Fruit fly (Drosophila melanogaster): Measurements from ENCODE around the gene CG43703.

CG43703 gene

DNA sequence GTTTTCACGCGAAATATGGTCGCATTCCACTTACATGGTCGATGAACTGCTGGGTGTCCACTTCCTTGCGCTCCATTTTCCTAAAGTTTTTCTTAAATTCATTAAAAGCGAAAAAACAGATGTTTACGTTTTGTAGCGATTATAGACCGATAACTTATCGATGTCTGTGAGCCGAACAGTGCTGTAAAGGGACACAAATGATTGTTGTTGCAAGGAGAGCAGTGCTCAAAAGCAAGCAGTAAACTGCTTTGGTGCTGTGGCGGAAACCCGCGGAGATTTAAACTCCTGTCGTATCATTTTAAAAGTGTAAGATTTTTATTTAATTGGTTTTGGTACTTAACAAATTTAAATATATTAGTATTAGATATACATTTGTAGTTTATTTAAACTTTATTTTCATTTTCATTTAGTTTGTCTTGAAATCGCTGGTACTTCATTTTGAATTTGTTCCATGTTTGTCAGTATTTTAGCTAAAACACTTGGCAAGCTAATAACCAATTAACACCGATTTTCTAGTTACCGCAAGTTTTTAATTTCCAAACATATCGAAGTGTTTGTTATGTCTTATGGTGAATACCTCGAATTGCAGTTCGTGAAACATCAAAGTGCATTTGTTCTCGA lies 48.1 kb downstream of the CG43703 start, which contains the start of gene CG3407 (continued):
- peak; percentile 49 for TF ChIP-seq CG9609 (GFP tag; optimal IDR thresholded peaks at IDR 0.05)
- peak; percentile 68 for TF ChIP-seq unc-4 (GFP tag; IDR thresholded peaks at IDR 0.05; ENCODE audit: partially characterized antibody)
- peak; percentile 7 for TF ChIP-seq CG4820 (GFP tag; optimal IDR thresholded peaks at IDR 0.05)
- peak; percentile 61 for TF ChIP-seq her (GFP tag; optimal IDR thresholded peaks at IDR 0.05)
- peak; percentile 33 for TF ChIP-seq CG2712 (tag; optimal IDR thresholded peaks at IDR 0.05)
- TF ChIP-seq pzg (GFP tag; optimal IDR thresholded peaks at IDR 0.05) = peak; percentile 85
- TF ChIP-seq fd102C (GFP tag; optimal IDR thresholded peaks at IDR 0.05) = peak; percentile 18
- TF ChIP-seq dmrt11E (tag; optimal IDR thresholded peaks at IDR 0.05) = peak; percentile 9
- no peak for TF ChIP-seq Fer2 (tag; optimal IDR thresholded peaks at IDR 0.05)
- TF ChIP-seq al (GFP tag; IDR thresholded peaks at IDR 0.05) = peak; percentile 13; the same call in 1 of the 2 replicates

DNA sequence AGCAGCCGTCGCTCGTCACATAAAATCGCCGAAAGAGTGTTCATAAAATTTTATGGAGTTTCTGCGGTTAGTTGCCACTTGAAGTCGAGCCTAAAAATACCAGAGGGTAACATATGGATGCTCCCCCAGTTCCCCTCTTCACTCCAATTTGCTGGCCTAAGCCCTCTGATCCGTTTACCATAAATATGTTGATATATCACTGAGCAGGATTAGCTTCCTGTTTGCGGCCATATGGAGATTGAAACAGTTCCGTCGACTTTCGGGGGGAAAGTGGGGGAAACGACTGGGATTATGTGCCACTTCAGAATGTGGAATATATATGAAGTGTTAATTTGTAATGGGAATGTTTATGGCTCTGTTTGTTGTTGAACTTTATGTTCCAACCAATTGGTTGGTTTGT lies 48.9 kb downstream of the CG43703 start:
- no peak for TF ChIP-seq CG31388 (GFP tag; optimal IDR thresholded peaks at IDR 0.05)
- TF ChIP-seq pfk (GFP tag; optimal IDR thresholded peaks at IDR 0.05) = peak; percentile 30
- TF ChIP-seq zen (tag; optimal IDR thresholded peaks at IDR 0.05) = no peak
- no peak for TF ChIP-seq CG14050 (GFP tag; IDR thresholded peaks at IDR 0.05)
- no peak for TF ChIP-seq CG16779 (GFP tag; IDR thresholded peaks at IDR 0.05)
- TF ChIP-seq cwo (GFP tag; optimal IDR thresholded peaks at IDR 0.05) = no peak
- peak; percentile 82 for TF ChIP-seq twi (tag; optimal IDR thresholded peaks at IDR 0.05)
- peak; percentile 68 for TF ChIP-seq crol (GFP tag; IDR thresholded peaks at IDR 0.05)
- TF ChIP-seq CG12659 (GFP tag; optimal IDR thresholded peaks at IDR 0.05) = no peak
- no peak for TF ChIP-seq dan (GFP tag; IDR thresholded peaks at IDR 0.05)
- no peak for TF ChIP-seq CTCF (GFP tag; optimal IDR thresholded peaks at IDR 0.05)
- TF ChIP-seq CG31441 (GFP tag; IDR thresholded peaks at IDR 0.05) = no peak
- no peak for TF ChIP-seq Asciz (GFP tag; optimal IDR thresholded peaks at IDR 0.05)
- no peak for TF ChIP-seq CG6854 (GFP tag; optimal IDR thresholded peaks at IDR 0.05)
- TF ChIP-seq Hr51 (GFP tag; optimal IDR thresholded peaks at IDR 0.05) = no peak
- no peak for TF ChIP-seq knrl (GFP tag; IDR thresholded peaks at IDR 0.05; ENCODE audit: partially characterized antibody)
- no peak for TF ChIP-seq CG2712 (tag; optimal IDR thresholded peaks at IDR 0.05)
- TF ChIP-seq E2f2 (GFP tag; IDR thresholded peaks at IDR 0.05) = no peak
- TF ChIP-seq Max (GFP tag; optimal IDR thresholded peaks at IDR 0.05) = no peak
- no peak for TF ChIP-seq mam (GFP tag; optimal IDR thresholded peaks at IDR 0.05)
- TF ChIP-seq ara (GFP tag; IDR thresholded peaks at IDR 0.05) = no peak
- TF ChIP-seq mld (GFP tag; IDR thresholded peaks at IDR 0.05; ENCODE audit: partially characterized antibody) = no peak
- no peak for TF ChIP-seq BtbVII (GFP tag; optimal IDR thresholded peaks at IDR 0.05)
- peak; percentile 27 for TF ChIP-seq oc (tag; optimal IDR thresholded peaks at IDR 0.05)
- no peak for TF ChIP-seq CG8478 (optimal IDR thresholded peaks at IDR 0.05)
- TF ChIP-seq CG8388 (GFP tag; optimal IDR thresholded peaks at IDR 0.05) = no peak
- TF ChIP-seq Nf-YB (GFP tag; optimal IDR thresholded peaks at IDR 0.05) = peak; percentile 53

Measured in whole organism, embryonic.